Worm (Caenorhabditis elegans) whole organism, late embryonic: ENCODE results near the gene T02B11.3.
A peak's percentile ranks its signal among the peaks of the same experiment; 100 is the strongest.
"Not testable (repeated sequence)": the region's sequence is repeated elsewhere in the genome, so short reads cannot be mapped to it uniquely, and the experiment has no call there.

Experiments used
- C08G9.2 ChIP-seq: sonication (generic microtip); optimal IDR thresholded peaks from 2 replicates; lab custom pipeline; 2016; ENCODE audit warnings: mild to moderate bottlenecking, missing genetic modification characterization, moderate library complexity, missing compliant biosample characterization
- C38D4.7 ChIP-seq: fragments of 200-800 bp; sonication (Bioruptor generic); optimal IDR thresholded peaks from 2 replicates; lab custom pipeline; 2018; ENCODE audit warnings: mild to moderate bottlenecking, missing genetic modification characterization, moderate library complexity, missing compliant biosample characterization
- F13H6.1 ChIP-seq: sonication (generic microtip); optimal IDR thresholded peaks from 2 replicates; lab custom pipeline; 2016; ENCODE audit warnings: missing genetic modification characterization, missing compliant biosample characterization
- K02D7.2 ChIP-seq: sonication (generic microtip); optimal IDR thresholded peaks from 2 replicates; lab custom pipeline; 2017; ENCODE audit warnings: mild to moderate bottlenecking, missing genetic modification characterization, missing compliant biosample characterization
- ahr-1 ChIP-seq: sonication (generic microtip); optimal IDR thresholded peaks from 2 replicates; lab custom pipeline; 2016; ENCODE audit warnings: missing genetic modification characterization, missing compliant biosample characterization
- ceh-18 ChIP-seq: sonication (generic microtip); optimal IDR thresholded peaks from 2 replicates; lab custom pipeline; 2016; ENCODE audit warnings: missing genetic modification characterization, missing compliant biosample characterization
- ceh-30 ChIP-seq: fragments of 150-350 bp; optimal IDR thresholded peaks from 2 replicates; lab custom pipeline; 2014; ENCODE audit warnings: missing biosample characterization, missing genetic modification characterization
- ceh-31 ChIP-seq: sonication (generic microtip); optimal IDR thresholded peaks from 2 replicates; lab custom pipeline; 2016; ENCODE audit warnings: missing genetic modification characterization, missing compliant biosample characterization
- ceh-45 ChIP-seq: fragments of 200-800 bp; sonication (Bioruptor generic); IDR thresholded peaks from 2 replicates; pipeline ENCODE4 v1.3.6; 2022; ENCODE audit warnings: missing genetic modification reagents, missing genetic modification characterization, missing compliant biosample characterization
- ceh-48 ChIP-seq: sonication (generic microtip); optimal IDR thresholded peaks from 2 replicates; lab custom pipeline; 2016; ENCODE audit warnings: missing genetic modification characterization, inconsistent platforms, missing compliant biosample characterization
- ceh-6 ChIP-seq: fragments of 200-800 bp; sonication (Bioruptor generic); optimal IDR thresholded peaks from 2 replicates; lab custom pipeline; 2018; ENCODE audit warnings: mild to moderate bottlenecking, missing genetic modification characterization, missing compliant biosample characterization
- dmd-4 ChIP-seq: sonication (generic microtip); optimal IDR thresholded peaks from 2 replicates; lab custom pipeline; 2016; ENCODE audit warnings: borderline replicate concordance, missing genetic modification characterization, missing compliant biosample characterization
- eyg-1 ChIP-seq: sonication (generic microtip); optimal IDR thresholded peaks from 2 replicates; lab custom pipeline; 2016; ENCODE audit warnings: missing genotype, missing genetic modification characterization, missing compliant biosample characterization
- fkh-10 ChIP-seq: fragments of 150-350 bp; optimal IDR thresholded peaks from 2 replicates; lab custom pipeline; 2014; ENCODE audit warnings: missing biosample characterization, missing genetic modification reagents, missing genetic modification characterization
- hlh-13 ChIP-seq: fragments of 200-800 bp; sonication (Bioruptor generic); optimal IDR thresholded peaks from 2 replicates; lab custom pipeline; 2018; ENCODE audit warnings: mild to moderate bottlenecking, missing genetic modification characterization, missing compliant biosample characterization
- hlh-30 ChIP-seq: sonication (generic microtip); optimal IDR thresholded peaks from 2 replicates; lab custom pipeline; 2017; ENCODE audit warnings: antibody characterized with exemption, missing genetic modification characterization, missing compliant biosample characterization; ENCODE audit not compliant: insufficient read depth
- lim-6 ChIP-seq: sonication (generic microtip); optimal IDR thresholded peaks from 2 replicates; lab custom pipeline; 2016; ENCODE audit warnings: missing genetic modification characterization, missing compliant biosample characterization
- nfya-1 ChIP-seq: sonication (generic microtip); optimal IDR thresholded peaks from 2 replicates; lab custom pipeline; 2017; ENCODE audit warnings: missing genetic modification characterization, mild to moderate bottlenecking, missing compliant biosample characterization, antibody characterized with exemption, moderate library complexity
- nhr-11 ChIP-seq: fragments of 150-350 bp; optimal IDR thresholded peaks from 2 replicates; lab custom pipeline; 2014; ENCODE audit warnings: missing biosample characterization, missing genetic modification characterization
- nhr-232 ChIP-seq: sonication (generic microtip); optimal IDR thresholded peaks from 2 replicates; lab custom pipeline; 2016; ENCODE audit warnings: missing genetic modification characterization, missing compliant biosample characterization
- pat-9 ChIP-seq: fragments of 200-800 bp; sonication (Bioruptor generic); optimal IDR thresholded peaks from 2 replicates; lab custom pipeline; 2018; ENCODE audit warnings: mild to moderate bottlenecking, missing genetic modification characterization, moderate library complexity, missing compliant biosample characterization
- pax-1 ChIP-seq: fragments of 150-350 bp; optimal IDR thresholded peaks from 2 replicates; lab custom pipeline; 2014; ENCODE audit warnings: missing biosample characterization, missing genetic modification characterization
- pqm-1 ChIP-seq: sonication (generic microtip); optimal IDR thresholded peaks from 2 replicates; lab custom pipeline; 2016; ENCODE audit warnings: missing genetic modification characterization, missing compliant biosample characterization
- ref-2 ChIP-seq: sonication (generic microtip); optimal IDR thresholded peaks from 2 replicates; lab custom pipeline; 2016; ENCODE audit warnings: missing genetic modification characterization, missing compliant biosample characterization
- sdc-2 ChIP-seq: sonication (generic microtip); optimal IDR thresholded peaks from 2 replicates; lab custom pipeline; 2016; ENCODE audit warnings: missing genotype, missing genetic modification characterization, missing compliant biosample characterization
- syd-9 ChIP-seq: sonication (generic microtip); optimal IDR thresholded peaks from 2 replicates; lab custom pipeline; 2016; ENCODE audit warnings: mild to moderate bottlenecking, missing genetic modification characterization, moderate library complexity, missing compliant biosample characterization
- tbx-2 ChIP-seq: sonication (generic microtip); optimal IDR thresholded peaks from 2 replicates; lab custom pipeline; 2016; ENCODE audit warnings: missing genetic modification characterization, missing compliant biosample characterization
- tbx-7 ChIP-seq: sonication (generic microtip); optimal IDR thresholded peaks from 2 replicates; lab custom pipeline; 2016; ENCODE audit warnings: missing genotype, missing genetic modification characterization, missing compliant biosample characterization
- ttx-3 ChIP-seq: sonication (generic microtip); optimal IDR thresholded peaks from 2 replicates; lab custom pipeline; 2016; ENCODE audit warnings: missing genetic modification reagents, missing genetic modification characterization, missing compliant biosample characterization
- unc-3 ChIP-seq, 2 experiments: fragments of 200-800 bp in 1 of 2; sonication (Bioruptor generic) in 1 of 2; sonication (generic microtip) in 1 of 2; conservative IDR thresholded peaks in 1 of 2; optimal IDR thresholded peaks in 1 of 2; 2 replicates each; pipeline versions ENCODE4 v1.3.6 to Lab custom; 2016 to 2022; ENCODE audit warnings: missing compliant biosample characterization in 2 of 2, missing genetic modification characterization in 2 of 2, missing genetic modification reagents in 1 of 2
- unc-86 ChIP-seq: sonication (generic microtip); optimal IDR thresholded peaks from 2 replicates; lab custom pipeline; 2016; ENCODE audit warnings: missing genetic modification characterization, missing compliant biosample characterization
- ztf-16 ChIP-seq: sonication (generic microtip); optimal IDR thresholded peaks from 2 replicates; lab custom pipeline; 2017; ENCODE audit warnings: missing genetic modification characterization, missing compliant biosample characterization

T02B11.3 gene

ce11 chrV:904232-904983, 37.8 kb upstream of the T02B11.3 start, which contains the start of gene trm-2A:
Gene trm-2A (plus strand): TSS chrV:904963.
- TF ChIP-seq sdc-2 (tag; lab: Kevin White, UChicago) (no peak), tbx-2 (tag; lab: Kevin White, UChicago) (peak; percentile 26), ttx-3 (tag; lab: Kevin White, UChicago) (no peak), nfya-1 (peak; percentile 24), F13H6.1 (tag; lab: Kevin White, UChicago) (no peak), ceh-45 (GFP tag; lab: Robert Waterston, UW) (no peak), ceh-31 (peak; percentile 15)

DNA sequence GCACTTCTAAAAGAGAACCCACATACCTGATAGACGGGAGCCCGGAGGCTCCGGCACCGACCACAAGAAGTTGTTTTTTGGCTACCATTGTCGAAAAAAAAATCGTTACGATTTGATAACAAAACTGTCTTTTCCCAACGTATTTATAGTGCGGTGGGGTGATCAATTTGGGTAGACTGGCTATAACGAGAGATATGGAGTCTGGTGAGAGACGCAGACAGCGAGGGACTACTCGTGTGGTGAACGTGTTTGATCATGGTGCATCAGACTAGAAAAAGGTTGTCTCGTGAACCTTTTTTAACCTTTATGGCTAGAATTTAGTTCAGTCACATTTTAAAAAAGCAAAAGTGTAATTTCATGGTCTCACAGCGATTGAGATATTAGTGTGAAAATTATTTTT, 36.8 kb upstream of the T02B11.3 start, which contains the start of gene fmo-5:
TSS of gene fmo-5 (minus strand) at position 206 of the 400 bp plus-strand sequence.
- peak; percentile 36 for TF ChIP-seq hlh-30 (tag; lab: Kevin White, UChicago)
- TF ChIP-seq unc-86 (tag; lab: Kevin White, UChicago) = no peak
- TF ChIP-seq, all 69 proteins: peak for 1

ce11 chrV:899087-899486, 32.5 kb upstream of the T02B11.3 start, which contains the start of gene nas-32:
Gene nas-32 (minus strand): TSS chrV:899187.
- TF ChIP-seq ztf-16 (tag; lab: Kevin White, UChicago) = no peak
- no peak for TF ChIP-seq ceh-48
- TF ChIP-seq pat-9 = no peak
- no peak for TF ChIP-seq fkh-10 (GFP tag; lab: Kevin White, UChicago)
- no peak for TF ChIP-seq dmd-4
- TF ChIP-seq syd-9 (tag; lab: Kevin White, UChicago) = no peak
- no peak for TF ChIP-seq pax-1 (tag; lab: Kevin White, UChicago)

DNA sequence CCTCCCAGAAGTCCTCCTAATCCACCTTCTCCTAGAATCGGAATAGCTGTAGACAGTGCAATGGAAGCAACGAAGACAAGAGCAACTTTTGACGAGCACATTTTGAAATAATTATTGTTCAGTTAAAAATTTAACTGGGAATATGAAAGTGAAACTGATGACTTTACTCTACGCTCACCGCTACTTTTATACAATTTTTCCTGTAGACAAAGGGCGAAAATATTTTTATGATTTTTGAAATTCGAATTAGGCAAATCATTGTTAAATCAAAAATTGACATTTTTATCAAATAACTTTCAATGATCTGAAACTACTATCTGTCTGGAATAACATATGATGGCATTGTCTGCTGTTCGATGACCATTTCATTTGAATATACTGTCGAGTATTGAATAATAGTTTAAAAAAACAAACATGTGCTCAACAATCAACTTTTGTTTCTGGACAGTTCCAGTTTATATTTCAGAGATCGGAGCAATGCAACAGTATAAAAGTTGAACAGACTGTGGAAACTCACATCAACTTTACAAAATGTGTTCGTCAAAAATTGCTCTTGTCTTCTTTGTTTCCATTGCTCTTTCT, 26.9 kb upstream of the T02B11.3 start, which contains the start of the genes srlf-23 and srlf-20:
TSS of gene srlf-23 (minus strand) at position 101 of the 582 bp plus-strand sequence.
TSS of gene srlf-20 (plus strand) at position 532 of the 582 bp plus-strand sequence.
- TF ChIP-seq ref-2 (tag; lab: Kevin White, UChicago) (no peak), eyg-1 (tag; lab: Kevin White, UChicago) (no peak), fkh-10 (GFP tag; lab: Kevin White, UChicago) (no peak), tbx-7 (tag; lab: Kevin White, UChicago) (no peak), ztf-16 (tag; lab: Kevin White, UChicago) (no peak), C38D4.7 (GFP tag; lab: Kevin White, UChicago) (no peak), hlh-13 (GFP tag; lab: Kevin White, UChicago) (no peak), dmd-4 (no peak), lim-6 (no peak), ahr-1 (tag; lab: Kevin White, UChicago) (no peak), F13H6.1 (tag; lab: Kevin White, UChicago) (no peak), nhr-232 (tag; lab: Kevin White, UChicago) (no peak), ceh-30 (tag; lab: Kevin White, UChicago) (no peak), unc-3 (GFP tag; conservative IDR thresholded peaks at IDR 0.05; lab: Robert Waterston, UW) (no peak), unc-3 (tag; optimal IDR thresholded peaks at IDR 0.05; lab: Kevin White, UChicago) (no peak), ttx-3 (tag; lab: Kevin White, UChicago) (no peak), K02D7.2 (tag; lab: Kevin White, UChicago) (no peak), ceh-48 (no peak), nhr-11 (tag; lab: Kevin White, UChicago) (no peak), pat-9 (no peak), ceh-6 (GFP tag; lab: Kevin White, UChicago) (no peak)
- TF ChIP-seq, all 69 proteins: peak for 0

ce11 chrV:890835-891234, 24.2 kb upstream of the T02B11.3 start, which contains the start of gene srlf-22:
Gene srlf-22 (plus strand): TSS chrV:891135.
- not testable (repeated sequence) for TF ChIP-seq pqm-1; ceh-18 (tag; lab: Kevin White, UChicago); C08G9.2 (tag; lab: Kevin White, UChicago)
